Worm (Caenorhabditis elegans): Measurements from ENCODE around the gene dgk-2.

Gene dgk-2

ce11 chrX:4504108-4504668 is at the start of gene dgk-2:
TSS of gene dgk-2 (minus strand) at chrX:4504388.
- TF ChIP-seq unc-62 (GFP tag; optimal IDR thresholded peaks at IDR 0.05), result no peak

- no peak for TF ChIP-seq unc-62 (GFP tag; optimal IDR thresholded peaks at IDR 0.05)
Measured at ce11 chrX:4553491-4553890, 49.3 kb upstream of the dgk-2 start.

ce11 chrX:4553033-4553432 is 48.8 kb upstream of the dgk-2 start:
- no peak for TF ChIP-seq unc-62 (GFP tag; optimal IDR thresholded peaks at IDR 0.05)

- TF ChIP-seq unc-62 (GFP tag; optimal IDR thresholded peaks at IDR 0.05), result no peak
Measured at ce11 chrX:4550987-4551386, 46.8 kb upstream of the dgk-2 start.

- TF ChIP-seq unc-62 (GFP tag; optimal IDR thresholded peaks at IDR 0.05), result no peak
Measured at ce11 chrX:4549853-4550596, 45.8 kb upstream of the dgk-2 start, which contains the start of gene C07A12.18. TSS of gene C07A12.18 (minus strand) at chrX:4549903.

- TF ChIP-seq unc-62 (GFP tag; optimal IDR thresholded peaks at IDR 0.05), result no peak
Measured at ce11 chrX:4548929-4549328, 44.7 kb upstream of the dgk-2 start.

ce11 chrX:4544543-4544942 is 40.4 kb upstream of the dgk-2 start, which contains the start of gene C07A12.2:
TSS of gene C07A12.2 (plus strand) at chrX:4544843.
- no peak for TF ChIP-seq unc-62 (GFP tag; optimal IDR thresholded peaks at IDR 0.05)

- TF ChIP-seq unc-62 (GFP tag; optimal IDR thresholded peaks at IDR 0.05), result no peak
Measured at ce11 chrX:4534112-4534511, 29.9 kb upstream of the dgk-2 start.

- TF ChIP-seq unc-62 (GFP tag; optimal IDR thresholded peaks at IDR 0.05), result no peak
Measured at ce11 chrX:4532160-4532741, 28.1 kb upstream of the dgk-2 start, which contains the start of gene nhr-35. TSS of gene nhr-35 (plus strand) at chrX:4532691.

ce11 chrX:4530426-4531044 is 26.3 kb upstream of the dgk-2 start:
- no peak for TF ChIP-seq unc-62 (GFP tag; optimal IDR thresholded peaks at IDR 0.05)

ce11 chrX:4528905-4529304 is 24.7 kb upstream of the dgk-2 start:
- TF ChIP-seq unc-62 (GFP tag; optimal IDR thresholded peaks at IDR 0.05), result no peak

ce11 chrX:4526412-4526811 is 22.2 kb upstream of the dgk-2 start:
- TF ChIP-seq unc-62 (GFP tag; optimal IDR thresholded peaks at IDR 0.05), result no peak

ce11 chrX:4524844-4525243 is 20.7 kb upstream of the dgk-2 start:
- no peak for TF ChIP-seq unc-62 (GFP tag; optimal IDR thresholded peaks at IDR 0.05)

ce11 chrX:4523887-4524350 is 19.7 kb upstream of the dgk-2 start, which contains the start of gene pdi-2:
TSS of gene pdi-2 (plus strand) at chrX:4524155.
- no peak for TF ChIP-seq unc-62 (GFP tag; optimal IDR thresholded peaks at IDR 0.05)

ce11 chrX:4523315-4523714 is 19.1 kb upstream of the dgk-2 start:
- TF ChIP-seq unc-62 (GFP tag; optimal IDR thresholded peaks at IDR 0.05), result no peak
